Worm (Caenorhabditis elegans): Measurements from ENCODE around the gene snr-4.
A peak's percentile ranks its signal among the peaks of the same experiment; 100 is the strongest.
"Not testable (repeated sequence)": the region's sequence is repeated elsewhere in the genome, so short reads cannot be mapped to it uniquely, and the experiment has no call there.

The snr-4 gene

DNA sequence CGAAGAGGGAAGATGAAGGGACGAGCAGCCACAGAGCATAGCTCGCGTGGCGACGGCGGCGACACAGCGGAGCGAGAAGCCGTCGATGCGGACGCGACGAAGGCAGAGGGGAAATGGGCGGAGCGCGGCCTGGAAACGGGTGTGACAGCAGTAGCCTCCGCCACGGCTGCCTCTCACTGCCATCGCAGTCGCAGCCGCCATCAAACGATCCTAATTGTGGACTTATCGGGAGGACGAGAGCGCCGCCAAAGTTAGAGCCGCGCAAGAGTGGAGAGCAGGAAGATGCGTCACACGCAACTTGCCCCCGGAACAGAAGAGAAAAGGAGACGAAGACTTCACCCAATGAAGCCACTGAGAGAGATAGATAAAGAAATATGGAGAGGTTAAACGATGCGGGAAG, 44.8 kb upstream of the snr-4 start (continued):
- TF ChIP-seq nhr-11 (tag; optimal IDR thresholded peaks at IDR 0.05), result no peak
- TF ChIP-seq snpc-4 (tag; optimal IDR thresholded peaks at IDR 0.05), result no peak
- no peak for TF ChIP-seq ceh-16 (tag; optimal IDR thresholded peaks at IDR 0.05)
- no peak for TF ChIP-seq unc-55 (GFP tag; optimal IDR thresholded peaks at IDR 0.05)
- no peak for TF ChIP-seq ama-1 (optimal IDR thresholded peaks at IDR 0.05)
- TF ChIP-seq lin-39 (tag; optimal IDR thresholded peaks at IDR 0.05), result no peak
- peak; percentile 16 for TF ChIP-seq sma-9 (GFP tag; optimal IDR thresholded peaks at IDR 0.05)
- TF ChIP-seq sma-9 (tag; optimal IDR thresholded peaks at IDR 0.05), result no peak
- no peak for TF ChIP-seq ZK546.5 (tag; optimal IDR thresholded peaks at IDR 0.05)
- TF ChIP-seq elt-3 (tag; optimal IDR thresholded peaks at IDR 0.05), result no peak
- no peak for TF ChIP-seq unc-39 (tag; optimal IDR thresholded peaks at IDR 0.05)
- no peak for TF ChIP-seq gmeb-1 (tag; optimal IDR thresholded peaks at IDR 0.05)
- no peak for TF ChIP-seq nhr-77 (tag; optimal IDR thresholded peaks at IDR 0.05)
- no peak for TF ChIP-seq ztf-4 (tag; optimal IDR thresholded peaks at IDR 0.05)
- no peak for TF ChIP-seq nhr-12 (tag; optimal IDR thresholded peaks at IDR 0.05)

DNA sequence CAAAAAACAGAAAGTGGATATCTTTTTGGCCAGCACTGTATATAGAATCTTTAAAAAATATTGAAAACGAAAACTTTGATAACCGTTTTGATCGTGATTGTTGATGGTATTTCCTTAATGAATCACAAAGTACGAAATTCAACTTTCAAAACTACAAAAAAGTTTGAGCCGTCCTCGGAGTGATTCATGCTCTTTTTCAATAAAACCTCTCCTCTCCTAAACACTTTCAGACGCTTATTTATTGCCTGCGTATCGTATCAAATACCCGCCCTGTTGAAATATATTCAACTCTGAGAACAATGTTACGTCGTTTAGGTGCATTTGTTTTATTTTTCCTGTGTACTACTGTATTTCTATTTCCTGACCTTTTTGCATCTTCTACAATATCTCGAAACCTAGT, 41.4 kb upstream of the snr-4 start:
- TF ChIP-seq lin-39 (tag; optimal IDR thresholded peaks at IDR 0.05), result no peak
- no peak for TF ChIP-seq ama-1 (optimal IDR thresholded peaks at IDR 0.05)
- TF ChIP-seq dmd-4 (tag; optimal IDR thresholded peaks at IDR 0.05), result no peak
- TF ChIP-seq fos-1 (tag; optimal IDR thresholded peaks at IDR 0.05), result peak; percentile 58

DNA sequence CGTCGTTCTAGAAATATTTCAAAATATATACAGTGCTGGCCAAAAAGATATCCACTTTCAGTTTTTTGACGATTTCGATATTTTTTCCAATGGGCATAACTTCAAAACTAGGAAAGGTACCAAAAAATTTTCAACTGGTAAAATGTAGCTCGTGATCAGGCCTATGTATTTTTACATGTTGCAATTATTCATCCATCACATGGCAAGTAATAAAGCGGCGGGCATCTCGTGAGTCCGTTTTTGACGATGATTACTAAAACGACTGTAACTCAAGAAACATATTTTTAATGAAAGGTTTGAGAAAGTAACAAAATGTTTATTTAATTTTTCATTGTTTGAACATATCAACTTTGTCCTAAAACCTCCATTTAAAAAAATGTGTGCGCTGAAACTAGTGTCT, 40.5 kb upstream of the snr-4 start, which contains the start of gene F10C2.3:
Gene F10C2.3, plus strand, starts transcription at position 301 of the 400 bp plus-strand sequence.
- TF ChIP-seq elt-1, nhr-10, nhr-129 (tag; optimal IDR thresholded peaks at IDR 0.05): not testable (repeated sequence)

DNA sequence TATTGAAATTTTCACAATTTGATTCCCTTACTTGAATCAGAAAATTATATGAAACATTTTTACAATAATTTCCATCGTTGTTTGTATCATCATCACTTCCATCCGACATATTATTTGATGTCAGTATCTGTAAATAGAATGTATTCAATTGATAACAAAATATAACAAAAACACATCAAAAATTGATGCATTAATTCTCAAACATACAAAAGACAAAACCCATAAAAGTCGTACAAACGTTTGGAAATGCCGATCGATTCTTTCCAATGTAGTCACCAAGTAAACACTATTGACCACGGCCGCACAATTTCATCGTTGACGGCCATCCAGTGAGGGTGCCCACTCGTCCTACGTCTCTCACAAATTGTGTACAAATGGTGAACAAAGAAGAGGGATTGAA, 33.8 kb upstream of the snr-4 start, which contains the start of gene add-2:
Gene add-2, minus strand, starts transcription at position 109 of the 400 bp plus-strand sequence.
- TF ChIP-seq unc-55 (GFP tag; optimal IDR thresholded peaks at IDR 0.05) (no peak), mab-5 (tag; optimal IDR thresholded peaks at IDR 0.05) (no peak), lin-13 (GFP tag; optimal IDR thresholded peaks at IDR 0.05) (no peak), C34F6.9 (tag; optimal IDR thresholded peaks at IDR 0.05) (no peak), nhr-237 (tag; optimal IDR thresholded peaks at IDR 0.05) (no peak), sem-4 (tag; optimal IDR thresholded peaks at IDR 0.05) (no peak), R02D3.7 (tag; optimal IDR thresholded peaks at IDR 0.05) (no peak), ama-1 (optimal IDR thresholded peaks at IDR 0.05) (no peak), Y55F3AM.14 (GFP tag; optimal IDR thresholded peaks at IDR 0.05) (no peak), nhr-77 (tag; optimal IDR thresholded peaks at IDR 0.05) (no peak), ceh-16 (tag; optimal IDR thresholded peaks at IDR 0.05) (no peak), ztf-1 (GFP tag; conservative IDR thresholded peaks at IDR 0.05) (no peak)

DNA sequence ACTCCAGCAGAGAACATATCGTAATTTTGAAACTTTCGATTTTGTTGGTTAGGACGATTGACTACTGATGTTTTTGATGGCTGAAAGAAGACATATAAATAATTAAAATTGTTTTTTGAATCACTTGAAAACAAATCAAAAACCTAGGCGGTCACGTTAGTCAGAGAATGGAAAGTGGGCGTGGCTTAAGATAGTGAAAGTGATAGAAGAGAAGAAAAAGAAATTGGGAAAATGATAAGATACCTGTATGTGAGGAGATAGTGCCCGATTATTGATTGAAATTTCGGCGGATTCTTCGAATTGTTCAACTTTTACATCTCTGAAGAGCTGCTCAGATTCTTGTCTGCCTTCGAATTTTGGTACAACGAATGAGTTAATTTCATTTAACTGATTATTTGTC, 32.2 kb upstream of the snr-4 start:
- peak; percentile 11 for TF ChIP-seq sma-9 (GFP tag; optimal IDR thresholded peaks at IDR 0.05)
- no peak for TF ChIP-seq sma-9 (tag; optimal IDR thresholded peaks at IDR 0.05)
- TF ChIP-seq ceh-16 (tag; optimal IDR thresholded peaks at IDR 0.05), result no peak
- peak; percentile 95 for TF ChIP-seq blmp-1 (tag; optimal IDR thresholded peaks at IDR 0.05; ENCODE audit: insufficient read depth)
- peak; percentile 20 for TF ChIP-seq fos-1 (tag; optimal IDR thresholded peaks at IDR 0.05)

DNA sequence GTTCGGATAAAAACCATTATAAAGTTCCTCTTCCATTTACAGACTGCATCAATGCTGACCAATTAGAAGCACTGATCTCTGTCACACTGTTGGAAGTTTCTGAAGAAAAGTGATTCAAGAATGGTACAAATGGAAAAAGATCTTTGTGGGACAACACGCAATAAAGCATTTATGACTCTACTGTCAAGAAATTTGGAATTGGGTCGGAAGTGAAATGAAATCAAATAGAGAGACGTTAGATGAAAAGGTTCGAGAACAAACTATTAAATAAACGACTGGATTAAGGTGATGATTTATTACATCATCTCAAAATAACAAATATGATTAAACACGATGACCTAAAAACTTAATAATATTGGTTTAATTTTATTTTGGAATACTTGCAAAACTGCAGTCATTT, 27.0 kb upstream of the snr-4 start, which contains the start of gene F57F5.3:
Gene F57F5.3, minus strand, starts transcription at position 101 of the 400 bp plus-strand sequence.
- TF ChIP-seq gmeb-1 (tag; optimal IDR thresholded peaks at IDR 0.05) (no peak), elt-1 (tag; optimal IDR thresholded peaks at IDR 0.05) (no peak), Y55F3AM.14 (GFP tag; optimal IDR thresholded peaks at IDR 0.05) (no peak), nhr-10 (tag; optimal IDR thresholded peaks at IDR 0.05) (no peak), lin-11 (tag; optimal IDR thresholded peaks at IDR 0.05) (no peak), nhr-77 (tag; optimal IDR thresholded peaks at IDR 0.05) (no peak), ceh-82 (tag; optimal IDR thresholded peaks at IDR 0.05) (no peak), ztf-11 (tag; optimal IDR thresholded peaks at IDR 0.05) (no peak), unc-55 (GFP tag; optimal IDR thresholded peaks at IDR 0.05) (no peak), unc-62 (GFP tag; optimal IDR thresholded peaks at IDR 0.05) (no peak), nhr-23 (tag; optimal IDR thresholded peaks at IDR 0.05) (no peak), snpc-4 (tag; optimal IDR thresholded peaks at IDR 0.05) (no peak), C34F6.9 (tag; optimal IDR thresholded peaks at IDR 0.05) (no peak), peb-1 (tag; optimal IDR thresholded peaks at IDR 0.05) (no peak), ama-1 (optimal IDR thresholded peaks at IDR 0.05) (no peak), nhr-11 (tag; optimal IDR thresholded peaks at IDR 0.05) (no peak), sem-4 (tag; optimal IDR thresholded peaks at IDR 0.05) (no peak), nhr-237 (tag; optimal IDR thresholded peaks at IDR 0.05) (no peak)
